Worm (Caenorhabditis elegans) whole organism, L4/young adult: ENCODE results near the gene smg-4.

Source experiments
- W03F9.2 ChIP-seq: fragments of 150-350 bp; optimal IDR thresholded peaks from 2 replicates; lab custom pipeline; 2014; ENCODE audit warnings: missing biosample characterization, missing genetic modification characterization
- dao-5 ChIP-seq: sonication (generic microtip); optimal IDR thresholded peaks from 2 replicates; lab custom pipeline; 2016; ENCODE audit warnings: missing genotype, missing genetic modification characterization, moderate library complexity, missing compliant biosample characterization
- him-1 ChIP-seq: sonication (generic microtip); optimal IDR thresholded peaks from 2 replicates; lab custom pipeline; 2016; ENCODE audit warnings: missing genotype, missing genetic modification reagents, missing genetic modification characterization, missing compliant biosample characterization

DNA sequence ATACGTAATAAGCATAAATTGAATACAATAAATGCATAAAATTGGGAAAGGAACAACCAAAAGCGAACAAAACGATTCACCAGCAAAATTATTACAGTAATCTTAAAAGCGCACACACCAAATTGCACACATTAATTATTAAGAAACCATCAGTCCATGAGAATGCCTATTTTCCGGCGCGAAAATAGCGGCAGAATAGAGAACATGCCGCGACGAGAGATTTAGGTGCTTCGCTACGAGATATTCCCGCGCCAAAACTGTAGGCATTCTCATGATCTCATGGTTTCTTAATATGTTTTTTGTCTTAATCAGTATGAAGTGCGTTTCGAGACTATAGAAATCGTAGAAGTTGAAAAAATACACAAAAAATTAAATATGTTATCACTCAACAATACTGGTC is 6.7 kb upstream of the smg-4 start:
- TF ChIP-seq dao-5 (tag; lab: Kevin White, UChicago) (no peak), W03F9.2 (tag; lab: Kevin White, UChicago) (no peak), him-1 (tag; lab: Kevin White, UChicago) (no peak)
